Worm (Caenorhabditis elegans) whole organism, young adult: Measurements from ENCODE around the gene nas-33.

Experiments
- F22D6.2 ChIP-seq: sonication (generic microtip); optimal IDR thresholded peaks from 2 replicates; lab custom pipeline; 2016; ENCODE audit warnings: mild to moderate bottlenecking, missing genetic modification characterization, missing compliant biosample characterization
- K11D2.4 ChIP-seq: fragments of 200-800 bp; sonication (Bioruptor generic); IDR thresholded peaks from 2 replicates; pipeline ENCODE4 v1.3.6; 2022; ENCODE audit warnings: missing genetic modification reagents, missing genetic modification characterization, missing compliant biosample characterization
- K12H6.12 ChIP-seq: fragments of 200-800 bp; sonication (Bioruptor generic); optimal IDR thresholded peaks from 2 replicates; lab custom pipeline; 2018; ENCODE audit warnings: mild to moderate bottlenecking, missing genetic modification characterization, missing compliant biosample characterization
- ama-1 ChIP-seq, 3 experiments: fragments of 150-350 bp in 1 of 3; sonication (generic microtip) in 2 of 3; optimal IDR thresholded peaks; 2 replicates each; lab custom pipeline; 2014 to 2018; ENCODE audit warnings: missing biosample characterization in 2 of 3, missing genetic modification characterization in 2 of 3, missing genetic modification reagents in 2 of 3
- bed-2 ChIP-seq: fragments of 200-800 bp; sonication (Bioruptor generic); IDR thresholded peaks from 2 replicates; pipeline ENCODE4 v1.3.6; 2022; ENCODE audit warnings: missing genetic modification reagents, missing genetic modification characterization, missing compliant biosample characterization
- ceh-40 ChIP-seq: fragments of 200-800 bp; sonication (Bioruptor generic); IDR thresholded peaks from 2 replicates; pipeline ENCODE4 v1.3.6; 2022; ENCODE audit warnings: missing genetic modification characterization, missing compliant biosample characterization
- hmg-20 ChIP-seq: fragments of 200-800 bp; sonication (Bioruptor generic); IDR thresholded peaks from 2 replicates; pipeline ENCODE4 v1.3.6; 2022; ENCODE audit warnings: missing genetic modification reagents, missing genetic modification characterization, missing compliant biosample characterization
- hsf-1 ChIP-seq: fragments of 200-800 bp; sonication (Bioruptor generic); IDR thresholded peaks from 2 replicates; pipeline ENCODE4 v1.3.6; 2022; ENCODE audit warnings: missing genetic modification reagents, missing genetic modification characterization, missing compliant biosample characterization
- nhr-27 ChIP-seq: fragments of 200-800 bp; sonication (Bioruptor generic); optimal IDR thresholded peaks from 2 replicates; lab custom pipeline; 2018; ENCODE audit warnings: mild to moderate bottlenecking, missing genetic modification characterization, moderate library complexity, missing compliant biosample characterization

- TF ChIP-seq hmg-20 (GFP tag; lab: Robert Waterston, UW) (no peak), ceh-40 (GFP tag; lab: Robert Waterston, UW) (no peak), bed-2 (GFP tag; lab: Robert Waterston, UW) (no peak), ama-1 (optimal IDR thresholded peaks at IDR 0.05; lab: Kevin White, UChicago) (no peak), ama-1 (GFP tag; optimal IDR thresholded peaks at IDR 0.05; lab: Kevin White, UChicago) (no peak), F22D6.2 (tag; lab: Kevin White, UChicago) (no peak), hsf-1 (no peak), K12H6.12 (no peak), nhr-27 (tag; lab: Kevin White, UChicago) (no peak), K11D2.4 (GFP tag; lab: Robert Waterston, UW) (no peak)
These were observed 5.1 kb upstream of the nas-33 start for ce11 chrX:6460123-6460522.
